Fruit fly (Drosophila melanogaster): Measurements from ENCODE around the gene NijA.

The NijA gene

dm6 chr3L:10734561-10734960 lies 37.9 kb upstream of the NijA start (continued):
- no peak for TF ChIP-seq Mad (GFP tag; optimal IDR thresholded peaks at IDR 0.05)
- peak; percentile 29; the same call in 1 of the 3 replicates for TF ChIP-seq CG11695 (GFP tag; IDR thresholded peaks at IDR 0.05)
- TF ChIP-seq gcm (GFP tag; optimal IDR thresholded peaks at IDR 0.05): peak; percentile 25
- peak; percentile 61 for TF ChIP-seq fd64A (GFP tag; optimal IDR thresholded peaks at IDR 0.05)
- peak; percentile 66; the same call in 1 of the 3 replicates for TF ChIP-seq gce (GFP tag; IDR thresholded peaks at IDR 0.05)
- peak; percentile 46 for TF ChIP-seq CG7271 (tag; optimal IDR thresholded peaks at IDR 0.05)
- no peak for TF ChIP-seq Dp (GFP tag; optimal IDR thresholded peaks at IDR 0.05)
- peak; percentile 23 for TF ChIP-seq nerfin-1 (tag; optimal IDR thresholded peaks at IDR 0.05)
- peak; percentile 9 for TF ChIP-seq tap (tag; optimal IDR thresholded peaks at IDR 0.05)
- no peak for TF ChIP-seq Drgx (GFP tag; IDR thresholded peaks at IDR 0.05)
- no peak for TF ChIP-seq CG13123 (GFP tag; optimal IDR thresholded peaks at IDR 0.05)
- TF ChIP-seq CG30020 (tag; optimal IDR thresholded peaks at IDR 0.05): no peak
- peak; percentile 71 for TF ChIP-seq wek (GFP tag; optimal IDR thresholded peaks at IDR 0.05)
- no peak; the same call in 2 of the 3 replicates for TF ChIP-seq otp (GFP tag; IDR thresholded peaks at IDR 0.05)
- peak; percentile 38; the same call in 1 of the 2 replicates for TF ChIP-seq CG17328 (GFP tag; IDR thresholded peaks at IDR 0.05)
- TF ChIP-seq CG11723 (GFP tag; optimal IDR thresholded peaks at IDR 0.05): peak; percentile 7
- TF ChIP-seq Ets97D (GFP tag; optimal IDR thresholded peaks at IDR 0.05): peak; percentile 88
- no peak for TF ChIP-seq CG17802 (tag; optimal IDR thresholded peaks at IDR 0.05)
- TF ChIP-seq Ptx1 (GFP tag; IDR thresholded peaks at IDR 0.05): 0 out of 2 replicates have a peak, but pooled peaks have one; percentile 12
- TF ChIP-seq onecut (GFP tag; IDR thresholded peaks at IDR 0.05): peak; percentile 47
- TF ChIP-seq CG1603 (tag; optimal IDR thresholded peaks at IDR 0.05): peak; percentile 32
- TF ChIP-seq ci (GFP tag; IDR thresholded peaks at IDR 0.05): peak; percentile 66; the same call in 2 of the 3 replicates
- no peak for TF ChIP-seq ara (GFP tag; IDR thresholded peaks at IDR 0.05)
- peak; percentile 64 for TF ChIP-seq abd-A (tag; optimal IDR thresholded peaks at IDR 0.05)
- no peak for TF ChIP-seq Sox102F (GFP tag; optimal IDR thresholded peaks at IDR 0.05)
- TF ChIP-seq chm (GFP tag; IDR thresholded peaks at IDR 0.05): peak; percentile 27; the same call in 1 of the 2 replicates
- TF ChIP-seq CG8281 (tag; optimal IDR thresholded peaks at IDR 0.05): peak; percentile 0
- peak; percentile 16; the same call in 1 of the 2 replicates for TF ChIP-seq vvl (GFP tag; IDR thresholded peaks at IDR 0.05)
- TF ChIP-seq CG7556 (GFP tag; optimal IDR thresholded peaks at IDR 0.05): no peak
- TF ChIP-seq lab (GFP tag; optimal IDR thresholded peaks at IDR 0.05): peak; percentile 57
- TF ChIP-seq kah (GFP tag; optimal IDR thresholded peaks at IDR 0.05): peak; percentile 27
- TF ChIP-seq CG2712 (tag; optimal IDR thresholded peaks at IDR 0.05): peak; percentile 4
- TF ChIP-seq corto (GFP tag; optimal IDR thresholded peaks at IDR 0.05): no peak
- TF ChIP-seq CG17359 (tag; optimal IDR thresholded peaks at IDR 0.05): peak; percentile 23
- TF ChIP-seq ATbp (GFP tag; optimal IDR thresholded peaks at IDR 0.05): peak; percentile 43
- TF ChIP-seq Awh (GFP tag; IDR thresholded peaks at IDR 0.05): peak; percentile 43; the same call in 1 of the 2 replicates
- TF ChIP-seq hb (GFP tag; IDR thresholded peaks at IDR 0.05; ENCODE audit: partially characterized antibody): no peak
- peak; percentile 87 for TF ChIP-seq HLHmδ (GFP tag; optimal IDR thresholded peaks at IDR 0.05)
- TF ChIP-seq vfl (GFP tag; optimal IDR thresholded peaks at IDR 0.05): no peak
- peak; percentile 31 for TF ChIP-seq cg (GFP tag; optimal IDR thresholded peaks at IDR 0.05)
- TF ChIP-seq D (optimal IDR thresholded peaks at IDR 0.05): no peak
- peak; percentile 8 for TF ChIP-seq D (GFP tag; optimal IDR thresholded peaks at IDR 0.05)
- TF ChIP-seq CG1233 (GFP tag; optimal IDR thresholded peaks at IDR 0.05): peak; percentile 16
- TF ChIP-seq ftz-f1 (GFP tag; optimal IDR thresholded peaks at IDR 0.05): no peak
- TF ChIP-seq CG17912 (GFP tag; optimal IDR thresholded peaks at IDR 0.05): peak; percentile 81
- TF ChIP-seq CG15269 (tag; optimal IDR thresholded peaks at IDR 0.05): peak; percentile 24
- TF ChIP-seq bsh (GFP tag; optimal IDR thresholded peaks at IDR 0.05): peak in 1 of 2 experiments; percentile 20
- TF ChIP-seq B-H2 (GFP tag; optimal IDR thresholded peaks at IDR 0.05): no peak
- TF ChIP-seq CG11456 (GFP tag; IDR thresholded peaks at IDR 0.05): peak; percentile 32; the same call in 1 of the 3 replicates
- peak; percentile 33 for TF ChIP-seq CG5180 (GFP tag; optimal IDR thresholded peaks at IDR 0.05)
